Worm (Caenorhabditis elegans): ENCODE measurements around the gene clec-218.

ce11 chrV:8307013-8307412 lies 729 bp upstream of the clec-218 start:
- TF ChIP-seq ZK546.5 (tag; optimal IDR thresholded peaks at IDR 0.05) (no peak), ama-1 (optimal IDR thresholded peaks at IDR 0.05) (no peak), fos-1 (tag; optimal IDR thresholded peaks at IDR 0.05) (no peak), elt-1 (tag; optimal IDR thresholded peaks at IDR 0.05) (no peak), ceh-16 (tag; optimal IDR thresholded peaks at IDR 0.05) (no peak), ceh-28 (tag; optimal IDR thresholded peaks at IDR 0.05) (no peak), unc-62 (GFP tag; optimal IDR thresholded peaks at IDR 0.05) (no peak), pha-4 (tag; optimal IDR thresholded peaks at IDR 0.05) (no peak), lin-15B (tag; optimal IDR thresholded peaks at IDR 0.05) (no peak), ztf-4 (tag; optimal IDR thresholded peaks at IDR 0.05) (no peak), mdl-1 (tag; optimal IDR thresholded peaks at IDR 0.05) (no peak), nhr-12 (tag; optimal IDR thresholded peaks at IDR 0.05) (no peak)

Measured in whole organism, L3 larva.